Worm (Caenorhabditis elegans): ENCODE results near the gene syg-2.

ce11 chrX:14664028-14664427, 9.3 kb downstream of the syg-2 start, which contains the start of gene C26G2.2:
- TF ChIP-seq nhr-11 (tag; optimal IDR thresholded peaks at IDR 0.05) (no peak), pqm-1 (tag; optimal IDR thresholded peaks at IDR 0.05) (no peak), snpc-4 (tag; optimal IDR thresholded peaks at IDR 0.05) (no peak), lin-14 (GFP tag; optimal IDR thresholded peaks at IDR 0.05) (no peak), C34B4.2 (tag; optimal IDR thresholded peaks at IDR 0.05) (no peak), ama-1 (optimal IDR thresholded peaks at IDR 0.05) (no peak)

Data from whole organism, L1 larva.